Worm (Caenorhabditis elegans): ENCODE results near the gene F40F8.11.
A peak's percentile ranks its signal among the peaks of the same experiment; 100 is the strongest.

F40F8.11 gene

ce11 chrII:11142571-11142970, 10.2 kb upstream of the F40F8.11 start, which contains the start of gene arrd-6:
TSS of gene arrd-6 (plus strand) at chrII:11142739.
- TF ChIP-seq lin-14 (GFP tag; optimal IDR thresholded peaks at IDR 0.05) (peak; percentile 64), dsc-1 (tag; optimal IDR thresholded peaks at IDR 0.05) (no peak)

- TF ChIP-seq egl-27 (tag; optimal IDR thresholded peaks at IDR 0.05) (no peak), nhr-76 (tag; optimal IDR thresholded peaks at IDR 0.05) (no peak), sox-4 (tag; optimal IDR thresholded peaks at IDR 0.05) (no peak), C34B4.2 (tag; optimal IDR thresholded peaks at IDR 0.05) (no peak), grh-1 (GFP tag; IDR thresholded peaks at IDR 0.05) (no peak), jun-1 (tag; optimal IDR thresholded peaks at IDR 0.05) (no peak), C04F5.9 (tag; optimal IDR thresholded peaks at IDR 0.05) (no peak), nhr-237 (tag; optimal IDR thresholded peaks at IDR 0.05) (no peak), efl-1 (optimal IDR thresholded peaks at IDR 0.05) (no peak), efl-1 (GFP tag; optimal IDR thresholded peaks at IDR 0.05 in 1 of 2) (no peak), fkh-10 (GFP tag; optimal IDR thresholded peaks at IDR 0.05) (no peak), ces-1 (GFP tag; optimal IDR thresholded peaks at IDR 0.05) (no peak), xbp-1 (tag; optimal IDR thresholded peaks at IDR 0.05) (no peak), aly-2 (tag; optimal IDR thresholded peaks at IDR 0.05) (no peak), unc-30 (tag; optimal IDR thresholded peaks at IDR 0.05) (no peak), ceh-63 (GFP tag; optimal IDR thresholded peaks at IDR 0.05) (no peak), tbx-2 (tag; optimal IDR thresholded peaks at IDR 0.05) (no peak), zip-4 (GFP tag; optimal IDR thresholded peaks at IDR 0.05) (no peak)
These were observed 7.8 kb upstream of the F40F8.11 start, which contains the start of gene F40F8.4 for ce11 chrII:11140140-11140539. TSS of gene F40F8.4 (minus strand) at chrII:11140240.

- TF ChIP-seq nhr-90 (tag; optimal IDR thresholded peaks at IDR 0.05; ENCODE audit: poor library complexity) (no peak), nhr-11 (tag; optimal IDR thresholded peaks at IDR 0.05) (no peak), nhr-237 (tag; optimal IDR thresholded peaks at IDR 0.05) (no peak), efl-1 (optimal IDR thresholded peaks at IDR 0.05) (peak in 1 of 2 experiments; percentile 4), efl-1 (GFP tag; optimal IDR thresholded peaks at IDR 0.05 in 1 of 2) (peak in 1 of 2 experiments; percentile 85), isw-1 (GFP tag; IDR thresholded peaks at IDR 0.05) (no peak), egl-13 (tag; optimal IDR thresholded peaks at IDR 0.05) (no peak), elt-2 (tag; optimal IDR thresholded peaks at IDR 0.05) (peak; percentile 4), lin-35 (GFP tag; optimal IDR thresholded peaks at IDR 0.05) (peak in 1 of 2 experiments; percentile 13), mab-9 (GFP tag; IDR thresholded peaks at IDR 0.05) (no peak), Y116A8C.19 (tag; optimal IDR thresholded peaks at IDR 0.05; ENCODE audit: borderline replicate concordance) (no peak), rnt-1 (tag; optimal IDR thresholded peaks at IDR 0.05) (peak; percentile 66), snu-23 (GFP tag; optimal IDR thresholded peaks at IDR 0.05) (peak; percentile 11), lin-13 (GFP tag; optimal IDR thresholded peaks at IDR 0.05) (no peak), aly-2 (tag; optimal IDR thresholded peaks at IDR 0.05) (no peak), vab-15 (tag; optimal IDR thresholded peaks at IDR 0.05) (peak; percentile 22), fkh-10 (GFP tag; optimal IDR thresholded peaks at IDR 0.05) (no peak), lsy-2 (tag; optimal IDR thresholded peaks at IDR 0.05) (peak; percentile 31 to 57), ceh-90 (tag; optimal IDR thresholded peaks at IDR 0.05) (no peak), irx-1 (tag; optimal IDR thresholded peaks at IDR 0.05) (no peak), nhr-12 (tag; optimal IDR thresholded peaks at IDR 0.05) (no peak), lin-39 (tag; optimal IDR thresholded peaks at IDR 0.05) (peak; percentile 39), sptf-1 (tag; optimal IDR thresholded peaks at IDR 0.05) (no peak), unc-86 (tag; optimal IDR thresholded peaks at IDR 0.05) (no peak), lin-14 (GFP tag; optimal IDR thresholded peaks at IDR 0.05) (peak; percentile 74), zag-1 (tag; optimal IDR thresholded peaks at IDR 0.05) (no peak), nhr-19 (GFP tag; conservative IDR thresholded peaks at IDR 0.05) (0 out of 2 replicates have a peak, but pooled peaks have one; percentile 24), nhr-71 (tag; optimal IDR thresholded peaks at IDR 0.05) (peak; percentile 67)
These were observed 3.4 kb upstream of the F40F8.11 start for ce11 chrII:11135773-11136172.

Measured in whole organism, L1 larva.